Worm (Caenorhabditis elegans) whole organism, L2 larva: ENCODE data around the gene oac-37.

Experiments used
- F13H6.1 ChIP-seq: sonication (generic microtip); optimal IDR thresholded peaks from 2 replicates; lab custom pipeline; 2016; ENCODE audit warnings: missing genetic modification characterization, missing compliant biosample characterization
- R02D3.7 ChIP-seq: fragments of 150-350 bp; optimal IDR thresholded peaks from 2 replicates; lab custom pipeline; 2014; ENCODE audit warnings: missing biosample characterization, missing genetic modification characterization
- Y55F3AM.14 ChIP-seq: fragments of 200-800 bp; sonication (Bioruptor generic); optimal IDR thresholded peaks from 2 replicates; lab custom pipeline; 2018; ENCODE audit warnings: mild to moderate bottlenecking, missing genetic modification characterization, missing compliant biosample characterization
- ZK546.5 ChIP-seq: sonication (generic microtip); optimal IDR thresholded peaks from 2 replicates; lab custom pipeline; 2017; ENCODE audit warnings: missing biosample characterization, missing genetic modification characterization
- alr-1 ChIP-seq: fragments of 150-350 bp; optimal IDR thresholded peaks from 2 replicates; lab custom pipeline; 2014; ENCODE audit warnings: missing biosample characterization, missing genetic modification characterization
- aly-2 ChIP-seq: fragments of 150-350 bp; optimal IDR thresholded peaks from 2 replicates; lab custom pipeline; 2014; ENCODE audit warnings: missing biosample characterization, missing genetic modification characterization
- blmp-1 ChIP-seq: sonication (generic microtip); optimal IDR thresholded peaks from 2 replicates; lab custom pipeline; 2017; ENCODE audit warnings: missing genetic modification characterization, mild to moderate bottlenecking, missing compliant biosample characterization, antibody characterized with exemption, moderate library complexity; ENCODE audit not compliant: insufficient read depth
- ceh-16 ChIP-seq: fragments of 150-350 bp; optimal IDR thresholded peaks from 2 replicates; lab custom pipeline; 2014; ENCODE audit warnings: missing biosample characterization, missing genetic modification characterization
- ceh-82 ChIP-seq: fragments of 150-350 bp; optimal IDR thresholded peaks from 2 replicates; lab custom pipeline; 2014; ENCODE audit warnings: missing biosample characterization, missing genetic modification characterization
- crh-2 ChIP-seq: sonication (generic microtip); optimal IDR thresholded peaks from 2 replicates; lab custom pipeline; 2017; ENCODE audit warnings: missing biosample characterization, missing genetic modification characterization
- dmd-4 ChIP-seq: sonication (generic microtip); optimal IDR thresholded peaks from 2 replicates; lab custom pipeline; 2017; ENCODE audit warnings: missing biosample characterization, missing genetic modification characterization
- egl-27 ChIP-seq: sonication (generic microtip); optimal IDR thresholded peaks from 3 replicates; lab custom pipeline; 2017; ENCODE audit warnings: missing biosample characterization, missing genetic modification reagents, missing genetic modification characterization
- elt-1 ChIP-seq: fragments of 150-350 bp; optimal IDR thresholded peaks from 2 replicates; lab custom pipeline; 2014; ENCODE audit warnings: missing biosample characterization, missing genetic modification characterization
- elt-3 ChIP-seq: sonication (generic microtip); optimal IDR thresholded peaks from 2 replicates; lab custom pipeline; 2017; ENCODE audit warnings: missing biosample characterization, missing genetic modification characterization
- gmeb-1 ChIP-seq: fragments of 150-350 bp; optimal IDR thresholded peaks from 2 replicates; lab custom pipeline; 2014; ENCODE audit warnings: missing biosample characterization, missing genetic modification characterization
- lin-11 ChIP-seq: fragments of 150-350 bp; sonication (generic microtip); optimal IDR thresholded peaks from 2 replicates; lab custom pipeline; 2014; ENCODE audit warnings: missing biosample characterization, missing genetic modification characterization, inconsistent platforms, mixed read lengths
- lin-13 ChIP-seq: fragments of 150-350 bp; optimal IDR thresholded peaks from 2 replicates; lab custom pipeline; 2014; ENCODE audit warnings: missing biosample characterization, missing genetic modification reagents, missing genetic modification characterization
- mab-5 ChIP-seq: fragments of 150-350 bp; optimal IDR thresholded peaks from 2 replicates; lab custom pipeline; 2014; ENCODE audit warnings: missing biosample characterization, missing genetic modification characterization
- mbf-1 ChIP-seq: sonication (generic microtip); optimal IDR thresholded peaks from 2 replicates; lab custom pipeline; 2017; ENCODE audit warnings: missing biosample characterization, missing genetic modification characterization
- nhr-10 ChIP-seq: sonication (generic microtip); optimal IDR thresholded peaks from 2 replicates; lab custom pipeline; 2017; ENCODE audit warnings: missing biosample characterization, missing genetic modification characterization
- nhr-129 ChIP-seq: fragments of 150-350 bp; optimal IDR thresholded peaks from 2 replicates; lab custom pipeline; 2014; ENCODE audit warnings: missing biosample characterization, missing genetic modification characterization
- nhr-21 ChIP-seq: fragments of 150-350 bp; optimal IDR thresholded peaks from 2 replicates; lab custom pipeline; 2014; ENCODE audit warnings: missing biosample characterization, missing genetic modification characterization
- nhr-23 ChIP-seq: fragments of 150-350 bp; optimal IDR thresholded peaks from 2 replicates; lab custom pipeline; 2014; ENCODE audit warnings: missing biosample characterization, missing genetic modification reagents, missing genetic modification characterization
- nhr-77 ChIP-seq: fragments of 150-350 bp; optimal IDR thresholded peaks from 2 replicates; lab custom pipeline; 2014; ENCODE audit warnings: missing biosample characterization, missing genetic modification characterization
- peb-1 ChIP-seq: fragments of 150-350 bp; optimal IDR thresholded peaks from 2 replicates; lab custom pipeline; 2014; ENCODE audit warnings: missing biosample characterization, missing genetic modification characterization
- sem-4 ChIP-seq: fragments of 150-350 bp; optimal IDR thresholded peaks from 2 replicates; lab custom pipeline; 2014; ENCODE audit warnings: missing biosample characterization, missing genetic modification reagents, missing genetic modification characterization
- skn-1 ChIP-seq: sonication (generic microtip); optimal IDR thresholded peaks from 2 replicates; lab custom pipeline; 2017; ENCODE audit warnings: missing biosample characterization, missing genetic modification characterization
- sma-3 ChIP-seq: sonication (generic microtip); optimal IDR thresholded peaks from 2 replicates; lab custom pipeline; 2016; ENCODE audit warnings: missing genetic modification reagents, missing genetic modification characterization, missing compliant biosample characterization
- sma-9 ChIP-seq, 2 experiments: fragments of 150-350 bp in 1 of 2; sonication (generic microtip) in 1 of 2; optimal IDR thresholded peaks; 2 replicates each; lab custom pipeline; 2014 to 2016; ENCODE audit warnings: missing genetic modification characterization in 2 of 2, mild to moderate bottlenecking in 1 of 2, missing biosample characterization in 1 of 2, missing compliant biosample characterization in 1 of 2, missing genetic modification reagents in 1 of 2, moderate library complexity in 1 of 2
- unc-39 ChIP-seq: fragments of 150-350 bp; optimal IDR thresholded peaks from 2 replicates; lab custom pipeline; 2014; ENCODE audit warnings: missing biosample characterization, missing genetic modification characterization
- zag-1 ChIP-seq: fragments of 150-350 bp; optimal IDR thresholded peaks from 2 replicates; lab custom pipeline; 2014; ENCODE audit warnings: missing biosample characterization, missing genetic modification characterization
- ztf-1 ChIP-seq: fragments of 200-800 bp; sonication (Bioruptor generic); conservative IDR thresholded peaks from 2 replicates; pipeline ENCODE4 v1.3.6; 2022; ENCODE audit warnings: missing genetic modification characterization, missing compliant biosample characterization
- ztf-11 ChIP-seq: sonication (generic microtip); optimal IDR thresholded peaks from 2 replicates; lab custom pipeline; 2017; ENCODE audit warnings: missing biosample characterization, missing genetic modification characterization
- ztf-4 ChIP-seq: fragments of 150-350 bp; optimal IDR thresholded peaks from 2 replicates; lab custom pipeline; 2014; ENCODE audit warnings: missing biosample characterization, missing genetic modification characterization

The oac-37 gene

ce11 chrIV:14182077-14182476 lies 36.4 kb downstream of the oac-37 start, which contains the start of gene R05A10.1:
Gene R05A10.1 (plus strand): TSS chrIV:14182377.
- TF ChIP-seq sma-9 (GFP tag; optimal IDR thresholded peaks at IDR 0.05; lab: Kevin White, UChicago) (no peak), sma-9 (tag; optimal IDR thresholded peaks at IDR 0.05; lab: Kevin White, UChicago) (no peak), ztf-1 (GFP tag; lab: Robert Waterston, UW) (no peak), elt-3 (tag; lab: Kevin White, UChicago) (no peak), unc-39 (tag; lab: Kevin White, UChicago) (no peak), F13H6.1 (tag; lab: Kevin White, UChicago) (no peak), ceh-82 (tag; lab: Kevin White, UChicago) (no peak), skn-1 (tag; lab: Kevin White, UChicago) (no peak), ztf-11 (tag; lab: Kevin White, UChicago) (no peak), blmp-1 (tag; lab: Kevin White, UChicago) (no peak), gmeb-1 (tag; lab: Kevin White, UChicago) (no peak), sem-4 (tag; lab: Kevin White, UChicago) (no peak), nhr-21 (tag; lab: Kevin White, UChicago) (no peak), peb-1 (no peak), ztf-4 (no peak), ceh-16 (tag; lab: Kevin White, UChicago) (no peak), nhr-23 (tag; lab: Kevin White, UChicago) (no peak), nhr-129 (tag; lab: Kevin White, UChicago) (no peak)

ce11 chrIV:14186264-14186663 lies 40.6 kb downstream of the oac-37 start:
- TF ChIP-seq peb-1 (no peak), sem-4 (tag; lab: Kevin White, UChicago) (no peak), elt-3 (tag; lab: Kevin White, UChicago) (no peak), ceh-82 (tag; lab: Kevin White, UChicago) (no peak), aly-2 (tag; lab: Kevin White, UChicago) (no peak)

- TF ChIP-seq ztf-1 (GFP tag; lab: Robert Waterston, UW), result no peak
Observed at ce11 chrIV:14191919-14192318, 46.2 kb downstream of the oac-37 start, which contains the start of gene K01G12.22. Gene K01G12.22 (plus strand): TSS chrIV:14192219.

- TF ChIP-seq egl-27 (no peak), Y55F3AM.14 (GFP tag; lab: Kevin White, UChicago) (no peak), skn-1 (tag; lab: Kevin White, UChicago) (no peak), F13H6.1 (tag; lab: Kevin White, UChicago) (no peak), nhr-10 (tag; lab: Kevin White, UChicago) (no peak), elt-3 (tag; lab: Kevin White, UChicago) (no peak), elt-1 (no peak), zag-1 (no peak), mbf-1 (no peak), dmd-4 (tag; lab: Kevin White, UChicago) (no peak), lin-11 (tag; lab: Kevin White, UChicago) (no peak), sma-3 (no peak), aly-2 (tag; lab: Kevin White, UChicago) (no peak), alr-1 (tag; lab: Kevin White, UChicago) (no peak), ceh-16 (tag; lab: Kevin White, UChicago) (no peak), crh-2 (no peak), ztf-11 (tag; lab: Kevin White, UChicago) (no peak), R02D3.7 (tag; lab: Kevin White, UChicago) (no peak), unc-39 (tag; lab: Kevin White, UChicago) (no peak)
- TF ChIP-seq, all 48 proteins: peak for 0
Observed at ce11 chrIV:14193196-14193595, 47.5 kb downstream of the oac-37 start, which contains the start of gene K01G12.3. Gene K01G12.3 (plus strand): TSS chrIV:14193496.

ce11 chrIV:14194317-14194716 lies 48.6 kb downstream of the oac-37 start:
- TF ChIP-seq alr-1 (tag; lab: Kevin White, UChicago), result no peak
- no peak for TF ChIP-seq sma-3
- no peak for TF ChIP-seq Y55F3AM.14 (GFP tag; lab: Kevin White, UChicago)
- TF ChIP-seq mab-5, result no peak
- TF ChIP-seq nhr-77, result no peak
- no peak for TF ChIP-seq dmd-4 (tag; lab: Kevin White, UChicago)
- no peak for TF ChIP-seq nhr-21 (tag; lab: Kevin White, UChicago)
- TF ChIP-seq ZK546.5, result no peak
- no peak for TF ChIP-seq lin-11 (tag; lab: Kevin White, UChicago)
- TF ChIP-seq lin-13 (GFP tag; lab: Kevin White, UChicago), result no peak
- no peak for TF ChIP-seq sem-4 (tag; lab: Kevin White, UChicago)
- TF ChIP-seq aly-2 (tag; lab: Kevin White, UChicago), result no peak
